Worm (Caenorhabditis elegans): ENCODE data around the gene F21D12.3.
A peak's percentile ranks its signal among the peaks of the same experiment; 100 is the strongest.

The F21D12.3 gene

ce11 chrII:7325063-7325480 is 1.2 kb upstream of the F21D12.3 start:
- TF ChIP-seq mdl-1 (tag; optimal IDR thresholded peaks at IDR 0.05) (no peak), fkh-10 (GFP tag; optimal IDR thresholded peaks at IDR 0.05) (peak; percentile 67), nfya-1 (tag; optimal IDR thresholded peaks at IDR 0.05; ENCODE audit: insufficient read depth) (peak; percentile 37), lin-39 (tag; optimal IDR thresholded peaks at IDR 0.05) (peak; percentile 37)

ce11 chrII:7323317-7323716 is 508 bp downstream of the F21D12.3 start:
- TF ChIP-seq snpc-4 (tag; optimal IDR thresholded peaks at IDR 0.05): peak; percentile 21
- TF ChIP-seq egl-5 (tag; optimal IDR thresholded peaks at IDR 0.05): peak; percentile 11
- peak; percentile 66 for TF ChIP-seq lin-39 (tag; optimal IDR thresholded peaks at IDR 0.05)
- peak; percentile 79 for TF ChIP-seq unc-62 (GFP tag; optimal IDR thresholded peaks at IDR 0.05)
- TF ChIP-seq nhr-11 (tag; optimal IDR thresholded peaks at IDR 0.05): peak; percentile 67
- TF ChIP-seq ZK546.5 (tag; optimal IDR thresholded peaks at IDR 0.05): no peak
- TF ChIP-seq nfya-1 (tag; optimal IDR thresholded peaks at IDR 0.05; ENCODE audit: insufficient read depth): peak; percentile 20
- TF ChIP-seq tbx-2 (tag; optimal IDR thresholded peaks at IDR 0.05): no peak
- TF ChIP-seq R02D3.7 (tag; optimal IDR thresholded peaks at IDR 0.05): no peak

- TF ChIP-seq nhr-43 (tag; optimal IDR thresholded peaks at IDR 0.05; ENCODE audit: poor library complexity, severe bottlenecking) (peak; percentile 25), lsy-12 (tag; optimal IDR thresholded peaks at IDR 0.05) (peak; percentile 58), aly-2 (tag; optimal IDR thresholded peaks at IDR 0.05) (no peak)
These were observed 4.4 kb downstream of the F21D12.3 start for ce11 chrII:7319471-7319870.

ce11 chrII:7317468-7317867 is 6.4 kb downstream of the F21D12.3 start, which contains the start of gene F21D12.2:
Gene F21D12.2, plus strand, starts transcription at chrII:7317768.
- TF ChIP-seq skn-1 (tag; optimal IDR thresholded peaks at IDR 0.05) (no peak), nhr-25 (tag; optimal IDR thresholded peaks at IDR 0.05) (no peak), ceh-9 (tag; optimal IDR thresholded peaks at IDR 0.05) (no peak), nhr-77 (tag; optimal IDR thresholded peaks at IDR 0.05) (no peak), fkh-2 (tag; optimal IDR thresholded peaks at IDR 0.05) (no peak), sea-2 (GFP tag; optimal IDR thresholded peaks at IDR 0.05) (no peak), egl-5 (tag; optimal IDR thresholded peaks at IDR 0.05) (no peak), zag-1 (tag; optimal IDR thresholded peaks at IDR 0.05) (no peak), nhr-12 (tag; optimal IDR thresholded peaks at IDR 0.05) (no peak), ZK546.5 (tag; optimal IDR thresholded peaks at IDR 0.05) (no peak), ceh-16 (tag; optimal IDR thresholded peaks at IDR 0.05) (no peak), ztf-11 (tag; optimal IDR thresholded peaks at IDR 0.05) (no peak), nhr-67 (tag; optimal IDR thresholded peaks at IDR 0.05) (no peak), fos-1 (tag; optimal IDR thresholded peaks at IDR 0.05) (no peak), nhr-28 (tag; optimal IDR thresholded peaks at IDR 0.05) (no peak), daf-12 (tag; optimal IDR thresholded peaks at IDR 0.05) (no peak)

ce11 chrII:7314083-7314482 is 9.7 kb downstream of the F21D12.3 start, which contains the start of gene F45E12.6:
Gene F45E12.6, minus strand, starts transcription at chrII:7314183.
- no peak for TF ChIP-seq pqm-1 (tag; optimal IDR thresholded peaks at IDR 0.05)
- no peak for TF ChIP-seq aly-2 (tag; optimal IDR thresholded peaks at IDR 0.05)
- no peak for TF ChIP-seq pha-4 (tag; optimal IDR thresholded peaks at IDR 0.05)
- TF ChIP-seq nhr-25 (tag; optimal IDR thresholded peaks at IDR 0.05): no peak
- no peak for TF ChIP-seq fkh-10 (GFP tag; optimal IDR thresholded peaks at IDR 0.05)
- TF ChIP-seq mdl-1 (tag; optimal IDR thresholded peaks at IDR 0.05): no peak
- no peak for TF ChIP-seq unc-62 (GFP tag; optimal IDR thresholded peaks at IDR 0.05)
- TF ChIP-seq ceh-82 (tag; optimal IDR thresholded peaks at IDR 0.05): no peak
- no peak for TF ChIP-seq fos-1 (tag; optimal IDR thresholded peaks at IDR 0.05)
- no peak for TF ChIP-seq elt-1 (tag; optimal IDR thresholded peaks at IDR 0.05)
- no peak for TF ChIP-seq nfya-1 (tag; optimal IDR thresholded peaks at IDR 0.05; ENCODE audit: insufficient read depth)
- TF ChIP-seq nhr-76 (tag; optimal IDR thresholded peaks at IDR 0.05): no peak
- no peak for TF ChIP-seq ceh-9 (tag; optimal IDR thresholded peaks at IDR 0.05)
- TF ChIP-seq skn-1 (tag; optimal IDR thresholded peaks at IDR 0.05): no peak
- no peak for TF ChIP-seq hmg-11 (tag; optimal IDR thresholded peaks at IDR 0.05)

ce11 chrII:7310023-7310422 is 13.8 kb downstream of the F21D12.3 start, which contains the start of the genes F45E12.5 and cnep-1:
Gene F45E12.5, minus strand, starts transcription at chrII:7310115.
Gene cnep-1, plus strand, starts transcription at chrII:7310348.
- TF ChIP-seq aly-2 (tag; optimal IDR thresholded peaks at IDR 0.05) (no peak), pha-4 (tag; optimal IDR thresholded peaks at IDR 0.05) (peak; percentile 31)
